Fruit fly (Drosophila melanogaster) whole organism, embryonic: ENCODE measurements around the gene Dis3.

ENCODE experiments used
- Adf1 ChIP-seq: fragments of 200-800 bp; sonication (Bioruptor generic); IDR thresholded peaks from 2 replicates; pipeline ENCODE4 v1.3.6; 2022; ENCODE audit warnings: missing biosample characterization, missing genetic modification characterization
- Asciz ChIP-seq: fragments of 200-800 bp; sonication (Bioruptor generic); optimal IDR thresholded peaks from 2 replicates; lab custom pipeline; 2017; ENCODE audit warnings: missing biosample characterization, mild to moderate bottlenecking, missing genetic modification characterization, missing genetic modification reagents
- Atf-2 ChIP-seq: fragments of 200-800 bp; sonication (Bioruptor generic); optimal IDR thresholded peaks from 2 replicates; lab custom pipeline; 2016; ENCODE audit warnings: missing biosample characterization, missing genetic modification characterization
- Awh ChIP-seq: fragments of 200-800 bp; sonication (Bioruptor generic); IDR thresholded peaks from 2 replicates; pipeline ENCODE4, ENCODE4 v1.3.6; 2022; ENCODE audit warnings: missing biosample characterization, missing genetic modification characterization
- Bdp1 ChIP-seq: fragments of 200-800 bp; sonication (Bioruptor generic); optimal IDR thresholded peaks from 3 replicates; lab custom pipeline; 2016; ENCODE audit warnings: missing biosample characterization, missing genetic modification characterization
- CG10209 ChIP-seq: fragments of 200-800 bp; sonication (Bioruptor generic); optimal IDR thresholded peaks from 3 replicates; lab custom pipeline; 2017; ENCODE audit warnings: missing biosample characterization, mild to moderate bottlenecking, missing genetic modification characterization, missing genetic modification reagents
- CG11247 ChIP-seq: fragments of 200-800 bp; sonication (Bioruptor generic); IDR thresholded peaks from 2 replicates; pipeline ENCODE4 v1.3.6; 2022; ENCODE audit warnings: missing biosample characterization, missing genetic modification characterization
- CG11560 ChIP-seq: fragments of 200-800 bp; sonication (Bioruptor generic); IDR thresholded peaks from 3 replicates; pipeline ENCODE4 v1.3.6; 2022; ENCODE audit warnings: missing biosample characterization, missing genetic modification characterization
- CG12071 ChIP-seq: fragments of 200-800 bp; sonication (Bioruptor generic); optimal IDR thresholded peaks from 3 replicates; lab custom pipeline; 2018; ENCODE audit warnings: missing biosample characterization, mild to moderate bottlenecking, missing genetic modification characterization
- CG12236 ChIP-seq: fragments of 200-800 bp; sonication (Bioruptor generic); optimal IDR thresholded peaks from 2 replicates; lab custom pipeline; 2016; ENCODE audit warnings: missing biosample characterization, missing genetic modification characterization
- CG13424 ChIP-seq: fragments of 200-800 bp; sonication (Bioruptor generic); optimal IDR thresholded peaks from 2 replicates; lab custom pipeline; 2019; ENCODE audit warnings: missing biosample characterization, mild to moderate bottlenecking, missing genetic modification characterization, moderate library complexity
- CG13894 ChIP-seq: fragments of 200-800 bp; sonication (Bioruptor generic); optimal IDR thresholded peaks from 3 replicates; lab custom pipeline; 2018; ENCODE audit warnings: missing biosample characterization, mild to moderate bottlenecking, missing genetic modification characterization, moderate library complexity
- CG14014 ChIP-seq: fragments of 200-800 bp; sonication (Bioruptor generic); IDR thresholded peaks from 2 replicates; pipeline ENCODE4 v1.3.6; 2022; ENCODE audit warnings: missing biosample characterization, missing genetic modification characterization
- CG17328 ChIP-seq: fragments of 200-800 bp; sonication (Bioruptor generic); IDR thresholded peaks from 2 replicates; pipeline ENCODE4 v1.3.6; 2022; ENCODE audit warnings: missing biosample characterization, missing genetic modification characterization
- CG17802 ChIP-seq: fragments of 200-800 bp; sonication (Bioruptor generic); optimal IDR thresholded peaks from 2 replicates; lab custom pipeline; 2018; ENCODE audit warnings: missing biosample characterization, mild to moderate bottlenecking, missing genetic modification characterization, moderate library complexity
- CG1832 ChIP-seq: fragments of 200-800 bp; sonication (Bioruptor generic); optimal IDR thresholded peaks from 2 replicates; lab custom pipeline; 2017; ENCODE audit warnings: missing biosample characterization, mild to moderate bottlenecking, missing genetic modification characterization, inconsistent platforms
- CG33557 ChIP-seq: fragments of 200-800 bp; sonication (Bioruptor generic); optimal IDR thresholded peaks from 2 replicates; lab custom pipeline; 2019; ENCODE audit warnings: missing biosample characterization, mild to moderate bottlenecking, missing genetic modification characterization, moderate library complexity
- CG4328 ChIP-seq: fragments of 200-800 bp; sonication (Bioruptor generic); optimal IDR thresholded peaks from 3 replicates; lab custom pipeline; 2017; ENCODE audit warnings: missing biosample characterization, missing genetic modification reagents, missing genetic modification characterization
- CG4707 ChIP-seq: fragments of 200-800 bp; sonication (Bioruptor generic); optimal IDR thresholded peaks from 2 replicates; lab custom pipeline; 2018; ENCODE audit warnings: missing biosample characterization, mild to moderate bottlenecking, missing genetic modification characterization, moderate library complexity
- CG7271 ChIP-seq: fragments of 200-800 bp; sonication (Bioruptor generic); optimal IDR thresholded peaks from 2 replicates; lab custom pipeline; 2018; ENCODE audit warnings: missing biosample characterization, mild to moderate bottlenecking, missing genetic modification characterization, moderate library complexity
- CG7745 ChIP-seq: fragments of 200-800 bp; sonication (Bioruptor generic); optimal IDR thresholded peaks from 2 replicates; lab custom pipeline; 2018; ENCODE audit warnings: missing biosample characterization, mild to moderate bottlenecking, missing genetic modification characterization, moderate library complexity
- CG9797 ChIP-seq: fragments of 200-800 bp; sonication (Bioruptor generic); optimal IDR thresholded peaks from 3 replicates; lab custom pipeline; 2018; ENCODE audit warnings: missing biosample characterization, mild to moderate bottlenecking, missing genetic modification characterization
- CkIIα-i1 ChIP-seq: fragments of 200-800 bp; sonication (Bioruptor generic); IDR thresholded peaks from 2 replicates; pipeline ENCODE4 v1.3.6; 2022; ENCODE audit warnings: missing biosample characterization, missing genetic modification characterization
- CoRest ChIP-seq: fragments of 200-800 bp; sonication (Bioruptor generic); optimal IDR thresholded peaks from 3 replicates; lab custom pipeline; 2018; ENCODE audit warnings: missing biosample characterization, mild to moderate bottlenecking, missing genetic modification characterization, moderate library complexity
- Dip3 ChIP-seq: fragments of 200-800 bp; sonication (Bioruptor generic); optimal IDR thresholded peaks from 3 replicates; lab custom pipeline; 2016; ENCODE audit warnings: missing biosample characterization, missing genetic modification characterization
- HLH3B ChIP-seq: fragments of 200-800 bp; sonication (Bioruptor generic); IDR thresholded peaks from 2 replicates; pipeline ENCODE4 v1.3.6; 2022; ENCODE audit warnings: missing biosample characterization, missing genetic modification characterization
- Hand ChIP-seq: fragments of 200-800 bp; sonication (Bioruptor generic); optimal IDR thresholded peaks from 2 replicates; lab custom pipeline; 2017; ENCODE audit warnings: mild to moderate bottlenecking, missing biosample characterization, missing genetic modification reagents, missing genetic modification characterization
- Lpt ChIP-seq: fragments of >200 bp; optimal IDR thresholded peaks from 2 replicates; lab custom pipeline; 2018; ENCODE audit warnings: missing biosample characterization, missing genetic modification characterization
- NC2β ChIP-seq: fragments of 200-800 bp; sonication (Bioruptor generic); optimal IDR thresholded peaks from 2 replicates; lab custom pipeline; 2016; ENCODE audit warnings: missing biosample characterization, missing genetic modification characterization
- Nf-YA ChIP-seq: fragments of 200-800 bp; sonication (Bioruptor generic); IDR thresholded peaks from 2 replicates; pipeline ENCODE4 v1.3.6; 2022; ENCODE audit warnings: missing biosample characterization, missing genetic modification characterization
- Nf-YB ChIP-seq: fragments of 200-800 bp; sonication (Bioruptor generic); optimal IDR thresholded peaks from 3 replicates; lab custom pipeline; 2019; ENCODE audit warnings: missing biosample characterization, mild to moderate bottlenecking, missing genetic modification characterization, moderate library complexity
- Sin3A ChIP-seq: fragments of >200 bp; optimal IDR thresholded peaks from 2 replicates; lab custom pipeline; 2018
- Tbp ChIP-seq: fragments of >200 bp; optimal IDR thresholded peaks from 2 replicates; lab custom pipeline; 2018; ENCODE audit warnings: missing biosample characterization, missing genetic modification characterization
- ato ChIP-seq: fragments of 200-800 bp; sonication (Bioruptor generic); IDR thresholded peaks from 2 replicates; pipeline ENCODE4 v1.3.6; 2022; ENCODE audit warnings: missing biosample characterization, missing genetic modification characterization; ENCODE audit not compliant: partially characterized antibody
- bsh ChIP-seq, 2 experiments: fragments of 200-800 bp; sonication (Bioruptor generic); optimal IDR thresholded peaks; 2 replicates each; lab custom pipeline; 2017 to 2018; ENCODE audit warnings: mild to moderate bottlenecking in 2 of 2, missing biosample characterization in 2 of 2, missing genetic modification characterization in 2 of 2, moderate library complexity in 1 of 2
- chif ChIP-seq, 2 experiments: fragments of 200-800 bp; sonication (Bioruptor generic); optimal IDR thresholded peaks; 3 replicates each; lab custom pipeline; 2016; ENCODE audit warnings: missing biosample characterization in 2 of 2, missing genetic modification characterization in 2 of 2
- croc ChIP-seq: fragments of 200-800 bp; sonication (Bioruptor generic); conservative IDR thresholded peaks from 3 replicates; pipeline ENCODE4 v1.3.6; 2022; ENCODE audit warnings: missing biosample characterization, missing genetic modification characterization
- dati ChIP-seq: fragments of 200-800 bp; sonication (Bioruptor generic); IDR thresholded peaks from 2 replicates; pipeline ENCODE4 v1.3.6; 2022; ENCODE audit warnings: missing biosample characterization, missing genetic modification characterization
- disco-r ChIP-seq: fragments of 200-800 bp; sonication (Bioruptor generic); optimal IDR thresholded peaks from 2 replicates; lab custom pipeline; 2016; ENCODE audit warnings: missing biosample characterization, missing genetic modification characterization
- exex ChIP-seq: fragments of 200-800 bp; sonication (Bioruptor generic); optimal IDR thresholded peaks from 4 replicates; lab custom pipeline; 2018; ENCODE audit warnings: missing biosample characterization, mild to moderate bottlenecking, missing genetic modification characterization, moderate library complexity
- gem ChIP-seq: fragments of 200-800 bp; sonication (Bioruptor generic); optimal IDR thresholded peaks from 2 replicates; lab custom pipeline; 2019; ENCODE audit warnings: missing biosample characterization, mild to moderate bottlenecking, missing genetic modification characterization, moderate library complexity
- ham ChIP-seq: fragments of 200-800 bp; sonication (Bioruptor generic); IDR thresholded peaks from 2 replicates; pipeline ENCODE4 v1.3.6; 2022; ENCODE audit warnings: missing biosample characterization, missing genetic modification characterization
- lab ChIP-seq: fragments of 200-800 bp; sonication (Bioruptor generic); optimal IDR thresholded peaks from 3 replicates; lab custom pipeline; 2017; ENCODE audit warnings: missing biosample characterization, missing genetic modification characterization, mild to moderate bottlenecking, moderate library complexity, missing genetic modification reagents
- lbe ChIP-seq: fragments of 200-800 bp; sonication (Bioruptor generic); optimal IDR thresholded peaks from 2 replicates; lab custom pipeline; 2016; ENCODE audit warnings: missing biosample characterization, mild to moderate bottlenecking, missing genetic modification characterization
- mld ChIP-seq: fragments of 200-800 bp; sonication (Bioruptor generic); IDR thresholded peaks from 3 replicates; pipeline ENCODE4 v1.3.6; 2022; ENCODE audit warnings: missing biosample characterization, missing genetic modification characterization; ENCODE audit not compliant: partially characterized antibody
- oc ChIP-seq: fragments of 200-800 bp; sonication (Bioruptor generic); optimal IDR thresholded peaks from 2 replicates; lab custom pipeline; 2018; ENCODE audit warnings: missing biosample characterization, mild to moderate bottlenecking, missing genetic modification characterization, moderate library complexity
- pb ChIP-seq: fragments of 200-800 bp; sonication (Bioruptor generic); optimal IDR thresholded peaks from 3 replicates; lab custom pipeline; 2016; ENCODE audit warnings: missing biosample characterization, missing genetic modification characterization
- pho ChIP-seq: fragments of 200-800 bp; sonication (Bioruptor generic); optimal IDR thresholded peaks from 2 replicates; lab custom pipeline; 2016; ENCODE audit warnings: missing biosample characterization, missing genetic modification characterization
- sens-2 ChIP-seq: fragments of 200-800 bp; sonication (Bioruptor generic); IDR thresholded peaks from 2 replicates; pipeline ENCODE4 v1.3.6; 2022; ENCODE audit warnings: missing biosample characterization, missing genetic modification characterization
- toy ChIP-seq: fragments of 200-800 bp; sonication (Bioruptor generic); IDR thresholded peaks from 2 replicates; pipeline ENCODE4 v1.3.6; 2022; ENCODE audit warnings: missing biosample characterization, missing genetic modification characterization
- yki ChIP-seq: fragments of >200 bp; optimal IDR thresholded peaks from 3 replicates; lab custom pipeline; 2018
- zfh1 ChIP-seq: fragments of 200-800 bp; sonication (Bioruptor generic); IDR thresholded peaks from 3 replicates; pipeline ENCODE4 v1.3.6; 2022; ENCODE audit warnings: missing biosample characterization, missing genetic modification characterization

The Dis3 gene

DNA sequence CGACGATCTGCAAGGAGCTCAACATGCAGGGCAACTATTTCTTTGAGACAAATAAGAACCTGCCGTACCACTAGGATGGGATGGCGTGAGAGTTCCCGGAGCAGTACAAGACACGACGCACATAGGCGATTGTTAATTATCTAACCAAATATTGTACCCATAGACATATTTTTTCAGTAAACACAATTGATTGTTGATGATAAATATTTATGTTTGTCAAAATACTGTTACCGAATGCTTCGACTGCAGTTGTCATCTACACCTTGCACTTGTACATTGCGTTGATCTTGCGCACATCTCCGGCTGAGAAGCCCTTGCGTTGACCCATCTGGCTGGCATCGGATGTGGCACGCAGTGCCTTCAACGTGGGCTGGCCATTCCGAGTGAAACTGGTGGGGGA lies 40.1 kb upstream of the Dis3 start (continued):
- TF ChIP-seq zfh1 (GFP tag; lab: Robert Waterston, UW) (no peak), pho (GFP tag; lab: Kevin White, UChicago) (no peak), Bdp1 (no peak), CG4328 (peak; percentile 27), oc (peak; percentile 23), disco-r (GFP tag; lab: Kevin White, UChicago) (no peak), bsh (GFP tag; optimal IDR thresholded peaks at IDR 0.05; lab: Kevin White, UChicago) (peak in 1 of 2 experiments; percentile 84), CG11247 (GFP tag; lab: Robert Waterston, UW) (no peak), CkIIα-i1 (GFP tag; lab: Robert Waterston, UW) (no peak), CG13894 (tag; lab: Kevin White, UChicago) (no peak), Asciz (peak; percentile 79), toy (no peak), CG13424 (tag; lab: Kevin White, UChicago) (peak; percentile 28), CG1832 (no peak), ham (no peak), pb (GFP tag; lab: Kevin White, UChicago) (no peak), CG12071 (GFP tag; lab: Kevin White, UChicago) (peak; percentile 47), CG17328 (no peak), NC2β (GFP tag; lab: Kevin White, UChicago) (no peak), mld (GFP tag; lab: Robert Waterston, UW) (no peak), Sin3A (no peak), CG11560 (no peak), Nf-YB (GFP tag; lab: Kevin White, UChicago) (peak; percentile 18), Nf-YA (GFP tag; lab: Robert Waterston, UW) (no peak), dati (GFP tag; lab: Robert Waterston, UW) (no peak), CG7745 (peak; percentile 56), CG33557 (GFP tag; lab: Kevin White, UChicago) (peak; percentile 83), Tbp (GFP tag; lab: Kevin White, UChicago) (no peak), CG9797 (peak; percentile 15), CG7271 (tag; lab: Kevin White, UChicago) (peak; percentile 34), CG14014 (GFP tag; lab: Robert Waterston, UW) (no peak), Adf1 (no peak), gem (tag; lab: Kevin White, UChicago) (peak; percentile 38), Hand (GFP tag; lab: Kevin White, UChicago) (no peak), exex (tag; lab: Kevin White, UChicago) (no peak), Awh (GFP tag; lab: Robert Waterston, UW) (0 out of 2 replicates have a peak, but pooled peaks have one; percentile 28), lbe (GFP tag; lab: Kevin White, UChicago) (no peak), CG4707 (peak; percentile 56), ato (GFP tag; lab: Robert Waterston, UW) (no peak), CG17802 (tag; lab: Kevin White, UChicago) (no peak), CG12236 (no peak), CoRest (tag; lab: Kevin White, UChicago) (no peak), yki (lab: Kevin White, UChicago) (no peak), sens-2 (GFP tag; lab: Robert Waterston, UW) (no peak), croc (GFP tag; lab: Robert Waterston, UW) (no peak), HLH3B (GFP tag; lab: Robert Waterston, UW) (no peak), CG10209 (GFP tag; lab: Kevin White, UChicago) (peak; percentile 4), chif (GFP tag; optimal IDR thresholded peaks at IDR 0.05; lab: Kevin White, UChicago) (no peak), lab (GFP tag; lab: Kevin White, UChicago) (peak; percentile 9), Atf-2 (no peak), Dip3 (no peak), Lpt (GFP tag; lab: Kevin White, UChicago) (no peak)
